Fruit fly (Drosophila melanogaster) whole organism, embryonic: ENCODE measurements around the gene mwh.

Experiments used
- ATbp ChIP-seq: fragments of 200-800 bp; sonication (Bioruptor generic); optimal IDR thresholded peaks from 2 replicates; lab custom pipeline; 2017; ENCODE audit warnings: missing biosample characterization, mild to moderate bottlenecking, missing genetic modification characterization, missing genetic modification reagents
- Antp ChIP-seq: fragments of 200-800 bp; sonication (Bioruptor generic); optimal IDR thresholded peaks from 3 replicates; lab custom pipeline; 2016; ENCODE audit warnings: missing biosample characterization, missing genetic modification characterization
- CG10654 ChIP-seq: fragments of 200-800 bp; sonication (Bioruptor generic); optimal IDR thresholded peaks from 2 replicates; lab custom pipeline; 2016; ENCODE audit warnings: missing biosample characterization, missing genetic modification characterization
- CG11696 ChIP-seq: fragments of 200-800 bp; sonication (Bioruptor generic); IDR thresholded peaks from 2 replicates; pipeline ENCODE4 v1.3.6; 2022; ENCODE audit warnings: missing biosample characterization, missing genetic modification characterization
- CG12071 ChIP-seq: fragments of 200-800 bp; sonication (Bioruptor generic); optimal IDR thresholded peaks from 3 replicates; lab custom pipeline; 2018; ENCODE audit warnings: missing biosample characterization, mild to moderate bottlenecking, missing genetic modification characterization
- CG12299 ChIP-seq: fragments of 200-800 bp; sonication (Bioruptor generic); optimal IDR thresholded peaks from 2 replicates; lab custom pipeline; 2018; ENCODE audit warnings: missing biosample characterization, mild to moderate bottlenecking, missing genetic modification characterization
- CG12391 ChIP-seq: fragments of 200-800 bp; sonication (Bioruptor generic); optimal IDR thresholded peaks from 3 replicates; lab custom pipeline; 2018; ENCODE audit warnings: missing biosample characterization, mild to moderate bottlenecking, missing genetic modification characterization, moderate library complexity
- CG12769 ChIP-seq: fragments of 200-800 bp; sonication (Bioruptor generic); optimal IDR thresholded peaks from 2 replicates; lab custom pipeline; 2019; ENCODE audit warnings: missing biosample characterization, mild to moderate bottlenecking, missing genetic modification characterization, moderate library complexity
- CG15514 ChIP-seq: fragments of 200-800 bp; sonication (Bioruptor generic); optimal IDR thresholded peaks from 3 replicates; lab custom pipeline; 2017; ENCODE audit warnings: missing biosample characterization, missing genetic modification characterization, mild to moderate bottlenecking, moderate library complexity, missing genetic modification reagents
- CG1602 ChIP-seq: fragments of 200-800 bp; sonication (Bioruptor generic); optimal IDR thresholded peaks from 3 replicates; lab custom pipeline; 2016; ENCODE audit warnings: missing biosample characterization, missing genetic modification characterization
- CG16779 ChIP-seq: fragments of 200-800 bp; sonication (Bioruptor generic); IDR thresholded peaks from 2 replicates; pipeline ENCODE4 v1.3.6; 2022; ENCODE audit warnings: missing biosample characterization, missing genetic modification characterization
- CG17568 ChIP-seq: fragments of 200-800 bp; sonication (Bioruptor generic); optimal IDR thresholded peaks from 2 replicates; lab custom pipeline; 2018; ENCODE audit warnings: missing biosample characterization, mild to moderate bottlenecking, missing genetic modification characterization, moderate library complexity
- CG17829 ChIP-seq: fragments of 200-800 bp; optimal IDR thresholded peaks from 2 replicates; lab custom pipeline; 2019; ENCODE audit warnings: missing biosample characterization, mild to moderate bottlenecking, missing genetic modification characterization, moderate library complexity
- CG30431 ChIP-seq: fragments of 200-800 bp; sonication (Bioruptor generic); optimal IDR thresholded peaks from 2 replicates; lab custom pipeline; 2017; ENCODE audit warnings: missing biosample characterization, missing genetic modification characterization
- CG4282 ChIP-seq: fragments of 200-800 bp; sonication (Bioruptor generic); optimal IDR thresholded peaks from 2 replicates; lab custom pipeline; 2016; ENCODE audit warnings: missing biosample characterization, missing genetic modification characterization
- CG4404 ChIP-seq: fragments of 200-800 bp; sonication (Bioruptor generic); IDR thresholded peaks from 2 replicates; pipeline ENCODE4 v1.3.6; 2022; ENCODE audit warnings: missing biosample characterization, missing genetic modification characterization
- CG4424 ChIP-seq: fragments of 200-800 bp; sonication (Bioruptor generic); optimal IDR thresholded peaks from 3 replicates; lab custom pipeline; 2016; ENCODE audit warnings: missing biosample characterization, missing genetic modification characterization
- CG4820 ChIP-seq: fragments of 200-800 bp; sonication (Bioruptor generic); optimal IDR thresholded peaks from 3 replicates; lab custom pipeline; 2016; ENCODE audit warnings: missing biosample characterization, missing genetic modification characterization
- CG6791 ChIP-seq: fragments of 200-800 bp; sonication (Bioruptor generic); IDR thresholded peaks from 3 replicates; pipeline ENCODE4 v1.3.6; 2022; ENCODE audit warnings: missing biosample characterization, missing genetic modification characterization; ENCODE audit not compliant: partially characterized antibody
- CG6854 ChIP-seq: fragments of 200-800 bp; sonication (Bioruptor generic); optimal IDR thresholded peaks from 3 replicates; lab custom pipeline; 2017; ENCODE audit warnings: missing biosample characterization, mild to moderate bottlenecking, missing genetic modification characterization
- CG9817 ChIP-seq: fragments of 200-800 bp; sonication (Bioruptor generic); optimal IDR thresholded peaks from 2 replicates; lab custom pipeline; 2018; ENCODE audit warnings: missing biosample characterization, mild to moderate bottlenecking, missing genetic modification characterization, moderate library complexity
- Dbx ChIP-seq: fragments of 200-800 bp; sonication (Bioruptor generic); IDR thresholded peaks from 3 replicates; pipeline ENCODE4 v1.3.6; 2022; ENCODE audit warnings: missing biosample characterization, missing genetic modification characterization
- Dfd ChIP-seq, 2 experiments: fragments of >200 bp; optimal IDR thresholded peaks; 2 replicates each; lab custom pipeline; 2017; ENCODE audit warnings: missing biosample characterization in 2 of 2, missing genetic modification characterization in 2 of 2
- Dip3 ChIP-seq: fragments of 200-800 bp; sonication (Bioruptor generic); optimal IDR thresholded peaks from 3 replicates; lab custom pipeline; 2016; ENCODE audit warnings: missing biosample characterization, missing genetic modification characterization
- Drgx ChIP-seq: fragments of 200-800 bp; sonication (Bioruptor generic); IDR thresholded peaks from 2 replicates; pipeline ENCODE4 v1.3.6; 2022; ENCODE audit warnings: missing biosample characterization, missing genetic modification characterization
- Ets97D ChIP-seq: fragments of 200-800 bp; sonication (Bioruptor generic); optimal IDR thresholded peaks from 3 replicates; lab custom pipeline; 2016; ENCODE audit warnings: missing biosample characterization, missing genetic modification characterization
- Gsc ChIP-seq: fragments of 200-800 bp; sonication (Bioruptor generic); IDR thresholded peaks from 2 replicates; pipeline ENCODE4 v1.3.6; 2022; ENCODE audit warnings: missing biosample characterization, missing genetic modification characterization
- HLH54F ChIP-seq: fragments of 200-800 bp; sonication (Bioruptor generic); optimal IDR thresholded peaks from 3 replicates; lab custom pipeline; 2016; ENCODE audit warnings: missing biosample characterization, missing genetic modification characterization
- Hand ChIP-seq: fragments of 200-800 bp; sonication (Bioruptor generic); optimal IDR thresholded peaks from 2 replicates; lab custom pipeline; 2017; ENCODE audit warnings: mild to moderate bottlenecking, missing biosample characterization, missing genetic modification reagents, missing genetic modification characterization
- Hmx ChIP-seq: fragments of 200-800 bp; sonication (Bioruptor generic); optimal IDR thresholded peaks from 2 replicates; lab custom pipeline; 2016; ENCODE audit warnings: missing biosample characterization, missing genetic modification characterization
- Hr51 ChIP-seq, 2 experiments: fragments of 200-800 bp; sonication (Bioruptor generic); optimal IDR thresholded peaks; 2 replicates in 1 of 2; 3 replicates in 1 of 2; lab custom pipeline; 2016 to 2018; ENCODE audit warnings: missing biosample characterization in 2 of 2, missing genetic modification characterization in 2 of 2, mild to moderate bottlenecking in 1 of 2, moderate library complexity in 1 of 2
- Jarid2 ChIP-seq: fragments of 200-800 bp; sonication (Bioruptor generic); optimal IDR thresholded peaks from 3 replicates; lab custom pipeline; 2017; ENCODE audit warnings: mild to moderate bottlenecking, missing biosample characterization, missing genetic modification reagents, missing genetic modification characterization
- MESR4 ChIP-seq: fragments of 200-800 bp; sonication (Bioruptor generic); optimal IDR thresholded peaks from 2 replicates; lab custom pipeline; 2018; ENCODE audit warnings: missing biosample characterization, mild to moderate bottlenecking, missing genetic modification characterization, moderate library complexity
- Optix ChIP-seq: fragments of 200-800 bp; sonication (Bioruptor generic); IDR thresholded peaks from 3 replicates; pipeline ENCODE4 v1.3.6; 2022; ENCODE audit warnings: missing biosample characterization, missing genetic modification characterization
- Sry-β ChIP-seq: fragments of 200-800 bp; sonication (Bioruptor generic); optimal IDR thresholded peaks from 2 replicates; lab custom pipeline; 2018; ENCODE audit warnings: missing biosample characterization, mild to moderate bottlenecking, missing genetic modification characterization, moderate library complexity
- ab ChIP-seq: fragments of 200-800 bp; sonication (Bioruptor generic); optimal IDR thresholded peaks from 2 replicates; lab custom pipeline; 2016; ENCODE audit warnings: missing biosample characterization, missing genetic modification characterization
- en ChIP-seq: fragments of 200-800 bp; sonication (Bioruptor generic); optimal IDR thresholded peaks from 2 replicates; lab custom pipeline; 2016; ENCODE audit warnings: missing biosample characterization, missing genetic modification characterization
- ewg ChIP-seq: fragments of 200-800 bp; sonication (Bioruptor generic); optimal IDR thresholded peaks from 3 replicates; lab custom pipeline; 2017; ENCODE audit warnings: mild to moderate bottlenecking, missing biosample characterization, missing genetic modification reagents, missing genetic modification characterization
- eyg ChIP-seq: fragments of 200-800 bp; sonication (Bioruptor generic); optimal IDR thresholded peaks from 3 replicates; lab custom pipeline; 2016; ENCODE audit warnings: missing biosample characterization, missing genetic modification characterization
- ham ChIP-seq: fragments of 200-800 bp; sonication (Bioruptor generic); IDR thresholded peaks from 2 replicates; pipeline ENCODE4 v1.3.6; 2022; ENCODE audit warnings: missing biosample characterization, missing genetic modification characterization
- inv ChIP-seq: fragments of 200-800 bp; sonication (Bioruptor generic); IDR thresholded peaks from 2 replicates; pipeline ENCODE4 v1.3.6; 2022; ENCODE audit warnings: missing biosample characterization, missing genetic modification characterization; ENCODE audit not compliant: partially characterized antibody
- jing ChIP-seq: fragments of 200-800 bp; sonication (Bioruptor generic); optimal IDR thresholded peaks from 2 replicates; lab custom pipeline; 2018; ENCODE audit warnings: missing biosample characterization, mild to moderate bottlenecking, missing genetic modification characterization
- mam ChIP-seq: fragments of 200-800 bp; sonication (Bioruptor generic); optimal IDR thresholded peaks from 3 replicates; lab custom pipeline; 2016; ENCODE audit warnings: missing biosample characterization, missing genetic modification characterization
- pb ChIP-seq: fragments of 200-800 bp; sonication (Bioruptor generic); optimal IDR thresholded peaks from 3 replicates; lab custom pipeline; 2016; ENCODE audit warnings: missing biosample characterization, missing genetic modification characterization
- pho ChIP-seq: fragments of 200-800 bp; sonication (Bioruptor generic); optimal IDR thresholded peaks from 2 replicates; lab custom pipeline; 2016; ENCODE audit warnings: missing biosample characterization, missing genetic modification characterization
- run ChIP-seq: fragments of 200-800 bp; sonication (Bioruptor generic); optimal IDR thresholded peaks from 3 replicates; lab custom pipeline; 2018; ENCODE audit warnings: missing biosample characterization, mild to moderate bottlenecking, missing genetic modification characterization
- sc ChIP-seq, 3 experiments: fragments of >200 bp in 2 of 3; fragments of 200-800 bp in 1 of 3; sonication (Bioruptor generic) in 1 of 3; optimal IDR thresholded peaks; 2 replicates in 2 of 3; 3 replicates in 1 of 3; lab custom pipeline; 2017; ENCODE audit warnings: mild to moderate bottlenecking in 1 of 3, missing biosample characterization in 1 of 3, missing genetic modification characterization in 1 of 3, missing genetic modification reagents in 1 of 3
- schlank ChIP-seq: fragments of 200-800 bp; sonication (Bioruptor generic); optimal IDR thresholded peaks from 2 replicates; lab custom pipeline; 2018; ENCODE audit warnings: missing biosample characterization, mild to moderate bottlenecking, missing genetic modification characterization
- sna ChIP-seq: fragments of 200-800 bp; sonication (Bioruptor generic); IDR thresholded peaks from 2 replicates; pipeline ENCODE4 v1.3.6; 2022; ENCODE audit warnings: missing biosample characterization, missing genetic modification characterization; ENCODE audit not compliant: partially characterized antibody

The mwh gene

dm6 chr3L:1247627-1248295, 47.2 kb downstream of the mwh start, which contains the start of the genes Psf1 and Sac1 (continued):
- no peak for TF ChIP-seq CG30431 (GFP tag; lab: Kevin White, UChicago)
- peak in 1 of 2 experiments; percentile 29 for TF ChIP-seq Hr51 (GFP tag; optimal IDR thresholded peaks at IDR 0.05; lab: Kevin White, UChicago)
- TF ChIP-seq CG6854 (GFP tag; lab: Kevin White, UChicago): no peak
- peak; percentile 62 for TF ChIP-seq CG17829 (tag; lab: Kevin White, UChicago)
- TF ChIP-seq sna: peak; percentile 86
- peak; percentile 90 for TF ChIP-seq MESR4
- TF ChIP-seq CG4424: peak; percentile 44
- no peak for TF ChIP-seq Dfd (GFP tag; optimal IDR thresholded peaks at IDR 0.05; lab: Kevin White, UChicago)
- no peak for TF ChIP-seq CG12071
- TF ChIP-seq CG9817 (tag; lab: Kevin White, UChicago): peak; percentile 57
- TF ChIP-seq Antp (GFP tag; lab: Kevin White, UChicago): peak; percentile 72
- no peak for TF ChIP-seq ham (GFP tag; lab: Robert Waterston, UW)
- TF ChIP-seq pho: peak; percentile 57
- no peak for TF ChIP-seq Drgx (GFP tag; lab: Robert Waterston, UW)
- TF ChIP-seq CG4404 (GFP tag; lab: Robert Waterston, UW): no peak; the same call in 1 of the 2 replicates
- no peak for TF ChIP-seq CG12769 (tag; lab: Kevin White, UChicago)
- peak; percentile 4 for TF ChIP-seq pb
- TF ChIP-seq eyg (GFP tag; lab: Kevin White, UChicago): peak; percentile 7
- TF ChIP-seq CG1602 (GFP tag; lab: Kevin White, UChicago): no peak
- TF ChIP-seq CG4282 (GFP tag; lab: Kevin White, UChicago): no peak
- no peak for TF ChIP-seq CG12299 (tag; lab: Kevin White, UChicago)
- peak; percentile 64 for TF ChIP-seq CG12391 (tag; lab: Kevin White, UChicago)
- TF ChIP-seq Hmx (GFP tag; lab: Kevin White, UChicago): no peak
- no peak for TF ChIP-seq Jarid2 (GFP tag; lab: Kevin White, UChicago)
- 0 out of 3 replicates have a peak, but pooled peaks have one; percentile 11 for TF ChIP-seq Optix (GFP tag; lab: Robert Waterston, UW)
- TF ChIP-seq Gsc (GFP tag; lab: Robert Waterston, UW): no peak
- TF ChIP-seq CG15514 (GFP tag; lab: Kevin White, UChicago): peak; percentile 56
- peak; percentile 65 for TF ChIP-seq HLH54F (GFP tag; lab: Kevin White, UChicago)
- peak; percentile 74 for TF ChIP-seq Ets97D (GFP tag; lab: Kevin White, UChicago)
- peak; percentile 46 for TF ChIP-seq Dip3 (GFP tag; lab: Kevin White, UChicago)
- no peak for TF ChIP-seq schlank (tag; lab: Kevin White, UChicago)
- no peak for TF ChIP-seq CG17568 (GFP tag; lab: Kevin White, UChicago)
- peak; percentile 36 for TF ChIP-seq CG4820 (GFP tag; lab: Kevin White, UChicago)
- TF ChIP-seq CG6791 (GFP tag; lab: Robert Waterston, UW): peak; percentile 76
- no peak for TF ChIP-seq CG11696 (GFP tag; lab: Robert Waterston, UW)
- TF ChIP-seq Dbx: no peak
- TF ChIP-seq sc (optimal IDR thresholded peaks at IDR 0.05; lab: Kevin White, UChicago): no peak
- no peak for TF ChIP-seq sc (GFP tag; optimal IDR thresholded peaks at IDR 0.05; lab: Kevin White, UChicago)
- peak; percentile 68 for TF ChIP-seq mam (GFP tag; lab: Kevin White, UChicago)
- no peak for TF ChIP-seq ATbp
- TF ChIP-seq CG10654 (GFP tag; lab: Kevin White, UChicago): peak; percentile 48
- peak; percentile 28 for TF ChIP-seq ewg
- no peak for TF ChIP-seq run (tag; lab: Kevin White, UChicago)
- peak; percentile 85 for TF ChIP-seq inv
- TF ChIP-seq ab (GFP tag; lab: Kevin White, UChicago): no peak
- no peak for TF ChIP-seq jing (GFP tag; lab: Kevin White, UChicago)
- no peak for TF ChIP-seq en
- no peak for TF ChIP-seq CG16779 (GFP tag; lab: Robert Waterston, UW)
- TF ChIP-seq Sry-β (GFP tag; lab: Kevin White, UChicago): peak; percentile 81
- TF ChIP-seq Hand (GFP tag; lab: Kevin White, UChicago): no peak
